Worm (Caenorhabditis elegans): ENCODE measurements around the gene R05G6.3.

The R05G6.3 gene

ce11 chrIV:7486201-7486947 lies 30.0 kb upstream of the R05G6.3 start, which contains the start of the genes his-61 and his-62:
Gene his-61, minus strand, starts transcription at chrIV:7486217.
Gene his-62, plus strand, starts transcription at chrIV:7486545.
- TF ChIP-seq M03D4.4 (tag; optimal IDR thresholded peaks at IDR 0.05) (peak; percentile 86), sptf-1 (tag; optimal IDR thresholded peaks at IDR 0.05) (peak; percentile 75), unc-39 (tag; optimal IDR thresholded peaks at IDR 0.05) (peak; percentile 99), lsy-2 (tag; optimal IDR thresholded peaks at IDR 0.05) (peak; percentile 69), ceh-39 (tag; optimal IDR thresholded peaks at IDR 0.05) (peak; percentile 76), mls-2 (tag; optimal IDR thresholded peaks at IDR 0.05) (peak; percentile 86), ces-1 (GFP tag; optimal IDR thresholded peaks at IDR 0.05) (peak; percentile 56), ceh-43 (GFP tag; optimal IDR thresholded peaks at IDR 0.05) (no peak), lin-13 (tag; optimal IDR thresholded peaks at IDR 0.05) (peak; percentile 93), pha-4 (tag; optimal IDR thresholded peaks at IDR 0.05) (peak; percentile 88), ztf-11 (tag; optimal IDR thresholded peaks at IDR 0.05) (peak; percentile 86), hlh-1 (tag; optimal IDR thresholded peaks at IDR 0.05) (peak; percentile 14), drap-1 (GFP tag; optimal IDR thresholded peaks at IDR 0.05) (peak; percentile 53), cnd-1 (tag; optimal IDR thresholded peaks at IDR 0.05) (peak; percentile 88), nhr-2 (tag; optimal IDR thresholded peaks at IDR 0.05) (peak; percentile 41), nhr-12 (tag; optimal IDR thresholded peaks at IDR 0.05) (peak; percentile 56), bed-3 (GFP tag; optimal IDR thresholded peaks at IDR 0.05) (no peak), ham-2 (GFP tag; optimal IDR thresholded peaks at IDR 0.05) (peak; percentile 4), nhr-28 (tag; optimal IDR thresholded peaks at IDR 0.05) (no peak), mep-1 (tag; optimal IDR thresholded peaks at IDR 0.05) (peak; percentile 55), zip-8 (tag; optimal IDR thresholded peaks at IDR 0.05) (no peak), elt-3 (tag; optimal IDR thresholded peaks at IDR 0.05) (no peak), sem-2 (GFP tag; optimal IDR thresholded peaks at IDR 0.05) (peak; percentile 50)

ce11 chrIV:7487554-7488456 lies 28.5 kb upstream of the R05G6.3 start, which contains the start of the genes his-60 and his-59:
Gene his-60, minus strand, starts transcription at chrIV:7487992.
Gene his-59, plus strand, starts transcription at chrIV:7488249.
- TF ChIP-seq lin-32 (GFP tag; optimal IDR thresholded peaks at IDR 0.05) (peak; percentile 84), nhr-2 (tag; optimal IDR thresholded peaks at IDR 0.05) (peak; percentile 51), ces-1 (GFP tag; optimal IDR thresholded peaks at IDR 0.05) (peak; percentile 6), mab-5 (tag; optimal IDR thresholded peaks at IDR 0.05) (no peak), drap-1 (GFP tag; optimal IDR thresholded peaks at IDR 0.05) (peak; percentile 63), blmp-1 (tag; optimal IDR thresholded peaks at IDR 0.05) (no peak), sptf-1 (tag; optimal IDR thresholded peaks at IDR 0.05) (peak; percentile 44), ceh-83 (GFP tag; optimal IDR thresholded peaks at IDR 0.05) (peak; percentile 83), sem-2 (GFP tag; optimal IDR thresholded peaks at IDR 0.05) (peak; percentile 63), elt-3 (tag; optimal IDR thresholded peaks at IDR 0.05) (no peak), hlh-1 (tag; optimal IDR thresholded peaks at IDR 0.05) (no peak), pha-4 (tag; optimal IDR thresholded peaks at IDR 0.05) (peak; percentile 88), cnd-1 (tag; optimal IDR thresholded peaks at IDR 0.05) (peak; percentile 92), tbx-8 (GFP tag; optimal IDR thresholded peaks at IDR 0.05) (peak; percentile 26), M03D4.4 (tag; optimal IDR thresholded peaks at IDR 0.05) (peak; percentile 77), zip-8 (tag; optimal IDR thresholded peaks at IDR 0.05) (no peak), mls-2 (tag; optimal IDR thresholded peaks at IDR 0.05) (peak; percentile 52), mep-1 (tag; optimal IDR thresholded peaks at IDR 0.05) (peak; percentile 70), lsy-2 (tag; optimal IDR thresholded peaks at IDR 0.05) (peak; percentile 24), ztf-11 (tag; optimal IDR thresholded peaks at IDR 0.05) (peak; percentile 93), unc-120 (tag; optimal IDR thresholded peaks at IDR 0.05; ENCODE audit: poor library complexity, severe bottlenecking) (no peak), unc-39 (tag; optimal IDR thresholded peaks at IDR 0.05) (peak; percentile 24), lin-13 (tag; optimal IDR thresholded peaks at IDR 0.05) (peak; percentile 97), nhr-76 (tag; optimal IDR thresholded peaks at IDR 0.05) (no peak), nhr-28 (tag; optimal IDR thresholded peaks at IDR 0.05) (no peak), snpc-4 (tag; optimal IDR thresholded peaks at IDR 0.05) (no peak), ceh-43 (GFP tag; optimal IDR thresholded peaks at IDR 0.05) (peak; percentile 48), unc-62 (GFP tag; optimal IDR thresholded peaks at IDR 0.05) (peak; percentile 25), ham-2 (GFP tag; optimal IDR thresholded peaks at IDR 0.05) (no peak), nhr-237 (tag; optimal IDR thresholded peaks at IDR 0.05) (no peak), elt-1 (tag; optimal IDR thresholded peaks at IDR 0.05; ENCODE audit: borderline replicate concordance, insufficient read depth) (no peak), bed-3 (GFP tag; optimal IDR thresholded peaks at IDR 0.05) (no peak), nhr-12 (tag; optimal IDR thresholded peaks at IDR 0.05) (peak; percentile 53), ceh-39 (tag; optimal IDR thresholded peaks at IDR 0.05) (peak; percentile 80), flh-1 (GFP tag; optimal IDR thresholded peaks at IDR 0.05) (no peak)
